Worm (Caenorhabditis elegans): ENCODE data around the gene F32H5.1.

Gene F32H5.1

DNA sequence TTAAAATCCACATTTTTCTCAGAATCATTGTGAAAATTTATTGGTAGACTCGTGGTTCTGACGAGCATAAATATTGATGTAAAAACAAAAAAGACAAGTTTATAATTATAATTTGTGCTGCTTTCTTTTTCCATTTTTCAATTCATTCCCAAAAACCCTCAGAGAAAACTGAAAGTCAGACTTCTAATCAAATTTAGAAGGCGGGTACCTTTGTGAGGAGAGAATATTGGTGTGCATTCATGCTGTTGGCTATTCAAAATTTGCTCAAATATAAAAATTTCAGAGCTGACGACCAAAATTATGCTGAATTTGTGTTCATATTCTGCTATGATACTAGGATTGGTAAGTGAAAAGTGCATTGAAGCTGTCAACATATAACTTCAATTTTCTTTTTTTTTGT, 9.2 kb upstream of the F32H5.1 start, which contains the start of gene srx-125:
Gene srx-125, plus strand, starts transcription at position 301 of the 400 bp plus-strand sequence.
- TF ChIP-seq dox-1 (GFP tag; IDR thresholded peaks at IDR 0.05) (no peak), lin-54 (GFP tag; optimal IDR thresholded peaks at IDR 0.05) (no peak), sdz-38 (tag; optimal IDR thresholded peaks at IDR 0.05) (no peak), egl-44 (GFP tag; IDR thresholded peaks at IDR 0.05) (no peak)

DNA sequence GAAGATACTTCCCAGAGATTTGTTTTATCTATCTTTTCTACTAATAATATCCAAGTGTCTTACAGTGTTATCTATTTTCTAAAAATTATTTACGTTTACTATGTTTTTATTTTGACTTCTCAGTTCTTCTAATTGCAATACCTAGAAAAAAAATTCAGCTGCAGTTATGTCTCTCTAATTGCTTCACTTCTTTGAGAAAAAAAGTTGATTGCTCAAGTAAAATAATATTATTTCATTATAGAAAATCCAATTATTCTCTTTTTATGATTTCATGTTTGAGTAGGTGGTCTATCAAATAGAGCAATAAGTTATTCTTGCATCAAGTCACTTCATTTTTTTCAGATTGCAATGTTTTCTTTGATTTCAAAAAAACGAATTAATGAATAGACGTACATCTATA, 8.7 kb upstream of the F32H5.1 start:
- no peak for TF ChIP-seq ets-4 (GFP tag; optimal IDR thresholded peaks at IDR 0.05)
- TF ChIP-seq hlh-26 (GFP tag; conservative IDR thresholded peaks at IDR 0.05), result no peak
- TF ChIP-seq aptf-2 (GFP tag; conservative IDR thresholded peaks at IDR 0.05), result no peak
- TF ChIP-seq snpc-4 (GFP tag; optimal IDR thresholded peaks at IDR 0.05), result no peak
- no peak for TF ChIP-seq snpc-4 (tag; optimal IDR thresholded peaks at IDR 0.05)
- no peak for TF ChIP-seq chd-7 (tag; optimal IDR thresholded peaks at IDR 0.05)
- TF ChIP-seq F33H1.4 (GFP tag; IDR thresholded peaks at IDR 0.05), result no peak
- no peak for TF ChIP-seq ztf-6 (GFP tag; IDR thresholded peaks at IDR 0.05)
- no peak for TF ChIP-seq hmg-20 (GFP tag; IDR thresholded peaks at IDR 0.05)
- no peak for TF ChIP-seq die-1 (tag; optimal IDR thresholded peaks at IDR 0.05)
- TF ChIP-seq F10E7.11 (tag; optimal IDR thresholded peaks at IDR 0.05), result no peak
- TF ChIP-seq dpff-1 (tag; optimal IDR thresholded peaks at IDR 0.05), result no peak
- TF ChIP-seq gei-17 (GFP tag; optimal IDR thresholded peaks at IDR 0.05), result no peak
- TF ChIP-seq ceh-79 (tag; optimal IDR thresholded peaks at IDR 0.05), result no peak
- TF ChIP-seq Y53G8AR.9 (GFP tag; conservative IDR thresholded peaks at IDR 0.05), result no peak
- TF ChIP-seq nhr-90 (tag; optimal IDR thresholded peaks at IDR 0.05), result no peak
- TF ChIP-seq ccch-3 (GFP tag; optimal IDR thresholded peaks at IDR 0.05), result no peak
- no peak for TF ChIP-seq ceh-40 (GFP tag; IDR thresholded peaks at IDR 0.05)
- TF ChIP-seq snpc-1.1 (tag; optimal IDR thresholded peaks at IDR 0.05; ENCODE audit: insufficient read depth), result no peak
- TF ChIP-seq egrh-3 (GFP tag; IDR thresholded peaks at IDR 0.05), result no peak
- TF ChIP-seq hrde-1 (tag; optimal IDR thresholded peaks at IDR 0.05; ENCODE audit: borderline replicate concordance), result no peak

DNA sequence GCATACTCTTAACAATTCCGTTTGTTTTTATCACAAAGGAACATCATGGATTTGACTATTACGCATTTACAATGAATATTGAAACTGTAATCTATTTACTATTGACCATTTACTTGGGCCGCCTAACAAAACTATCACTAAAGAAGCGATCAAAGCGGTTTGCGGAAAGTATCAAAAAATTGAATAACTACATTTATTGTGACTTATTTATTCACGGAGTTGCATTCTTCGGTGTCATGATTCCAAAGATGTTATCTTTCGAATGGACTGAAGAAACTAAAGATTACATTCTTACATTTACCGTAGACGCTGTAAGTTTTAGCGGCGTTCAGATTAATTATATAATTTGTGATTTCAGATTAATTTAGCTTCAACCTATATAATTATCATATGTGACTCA, 6.4 kb upstream of the F32H5.1 start:
- TF ChIP-seq ztf-26 (tag; optimal IDR thresholded peaks at IDR 0.05), result no peak

DNA sequence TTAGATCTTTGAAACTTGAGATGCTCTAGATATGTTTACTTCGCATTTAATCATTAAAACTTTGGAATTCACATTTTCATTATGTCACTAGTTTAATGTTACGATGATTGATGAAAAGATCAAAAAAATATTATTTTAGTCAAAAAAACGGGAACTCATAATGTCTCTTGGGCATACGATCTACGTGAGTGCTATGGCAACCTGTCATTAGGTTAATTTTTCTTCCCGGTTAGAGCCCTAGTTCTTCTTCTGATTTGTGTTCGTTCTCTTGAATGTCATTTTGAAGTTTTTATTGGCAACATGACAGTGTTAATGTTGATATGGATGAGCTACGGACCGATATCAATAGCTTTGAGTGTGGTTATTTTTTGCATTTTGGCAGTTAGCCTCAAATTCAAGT, 5.6 kb upstream of the F32H5.1 start, which contains the start of gene srg-46:
Gene srg-46, plus strand, starts transcription at position 301 of the 400 bp plus-strand sequence.
- TF ChIP-seq somi-1 (GFP tag; optimal IDR thresholded peaks at IDR 0.05) (no peak), cebp-2 (GFP tag; IDR thresholded peaks at IDR 0.05) (no peak), pbrm-1 (GFP tag; IDR thresholded peaks at IDR 0.05) (no peak), madf-10 (tag; optimal IDR thresholded peaks at IDR 0.05) (no peak), ama-1 (optimal IDR thresholded peaks at IDR 0.05) (no peak), ama-1 (GFP tag; optimal IDR thresholded peaks at IDR 0.05) (no peak)

DNA sequence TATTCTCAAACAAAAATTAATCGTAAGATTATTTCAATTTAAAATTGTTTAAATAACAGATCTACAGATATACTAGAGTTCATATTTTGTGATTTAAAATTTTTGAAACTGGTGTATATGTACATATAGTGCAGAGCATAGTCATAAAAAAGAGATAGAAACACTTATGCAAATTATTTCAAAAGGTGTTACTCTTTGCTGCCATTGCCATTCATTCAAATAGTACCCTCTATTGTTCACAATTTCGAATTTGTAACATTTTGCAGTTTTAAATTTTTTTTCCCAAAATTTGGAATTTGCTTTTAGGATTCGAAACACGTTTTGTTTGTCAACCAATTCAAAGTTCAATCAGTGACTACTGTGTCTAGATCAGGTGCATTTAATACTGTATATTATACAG, 2.4 kb upstream of the F32H5.1 start, which contains the start of gene F32H5.4:
Gene F32H5.4, plus strand, starts transcription at position 301 of the 400 bp plus-strand sequence.
- no peak for TF ChIP-seq aptf-2 (GFP tag; conservative IDR thresholded peaks at IDR 0.05)
- no peak for TF ChIP-seq pbrm-1 (GFP tag; IDR thresholded peaks at IDR 0.05)
- no peak for TF ChIP-seq ets-4 (GFP tag; optimal IDR thresholded peaks at IDR 0.05)
- TF ChIP-seq sdz-38 (tag; optimal IDR thresholded peaks at IDR 0.05), result no peak
- TF ChIP-seq madf-10 (tag; optimal IDR thresholded peaks at IDR 0.05), result no peak
- TF ChIP-seq tbp1 (GFP tag; optimal IDR thresholded peaks at IDR 0.05), result no peak
- no peak for TF ChIP-seq ama-1 (optimal IDR thresholded peaks at IDR 0.05)
- no peak for TF ChIP-seq ama-1 (GFP tag; optimal IDR thresholded peaks at IDR 0.05)
- TF ChIP-seq nfya-2 (GFP tag; IDR thresholded peaks at IDR 0.05), result no peak
- no peak for TF ChIP-seq ekl-4 (GFP tag; IDR thresholded peaks at IDR 0.05)
- no peak for TF ChIP-seq C17E4.6 (GFP tag; IDR thresholded peaks at IDR 0.05)
- no peak for TF ChIP-seq ztf-6 (GFP tag; IDR thresholded peaks at IDR 0.05)
- no peak for TF ChIP-seq ceh-79 (tag; optimal IDR thresholded peaks at IDR 0.05)
- TF ChIP-seq bed-1 (GFP tag; IDR thresholded peaks at IDR 0.05), result no peak
- TF ChIP-seq Y56A3A.18 (GFP tag; IDR thresholded peaks at IDR 0.05), result no peak
- no peak for TF ChIP-seq madf-3 (GFP tag; IDR thresholded peaks at IDR 0.05)
- TF ChIP-seq zim-3 (tag; optimal IDR thresholded peaks at IDR 0.05), result no peak
- no peak for TF ChIP-seq nhr-179 (tag; optimal IDR thresholded peaks at IDR 0.05)
- TF ChIP-seq F33H1.4 (GFP tag; IDR thresholded peaks at IDR 0.05), result no peak
- no peak for TF ChIP-seq Y53F4B.3 (GFP tag; IDR thresholded peaks at IDR 0.05)
- TF ChIP-seq bed-2 (GFP tag; IDR thresholded peaks at IDR 0.05), result no peak
